Fruit fly (Drosophila melanogaster) whole organism, wandering third instar larva: ENCODE results near the gene CG14414.

Experiments used
- Dif ChIP-seq: fragments of 200-275, 200-300 bp; sonication (Bioruptor generic); optimal IDR thresholded peaks from 2 replicates; lab custom pipeline; 2018; ENCODE audit warnings: missing biosample characterization, missing genetic modification characterization; ENCODE audit not compliant: partially characterized antibody
- Hr78 ChIP-seq: fragments of >200 bp; optimal IDR thresholded peaks from 2 replicates; lab custom pipeline; 2017; ENCODE audit warnings: missing biosample characterization, missing genetic modification characterization
- N ChIP-seq: fragments of >200 bp; optimal IDR thresholded peaks from 2 replicates; lab custom pipeline; 2018; ENCODE audit warnings: missing biosample characterization, missing external identifiers, missing genetic modification characterization
- dl ChIP-seq, 2 experiments: fragments of 175-275, 200-275 bp in 1 of 2; fragments of 200-275 bp in 1 of 2; sonication (Bioruptor generic); optimal IDR thresholded peaks; lab custom pipeline; 2018; ENCODE audit warnings: mild to moderate bottlenecking in 2 of 2, missing biosample characterization in 2 of 2, missing genetic modification characterization in 2 of 2, moderate library complexity in 2 of 2; ENCODE audit not compliant: partially characterized antibody in 2 of 2, insufficient read depth in 1 of 2
- dmrt93B ChIP-seq: fragments of 200-800 bp; sonication (Bioruptor generic); optimal IDR thresholded peaks from 2 replicates; lab custom pipeline; 2018; ENCODE audit warnings: missing biosample characterization, mild to moderate bottlenecking, missing genetic modification characterization
- fru ChIP-seq: fragments of 200-800 bp; sonication (Bioruptor generic); optimal IDR thresholded peaks from 3 replicates; lab custom pipeline; 2016; ENCODE audit warnings: missing biosample characterization, mild to moderate bottlenecking, missing genetic modification characterization
- h ChIP-seq: fragments of 200-800 bp; sonication (Bioruptor generic); optimal IDR thresholded peaks from 3 replicates; lab custom pipeline; 2016; ENCODE audit warnings: missing biosample characterization, mild to moderate bottlenecking, missing genetic modification characterization
- rgr ChIP-seq: fragments of 200-800 bp; sonication (Bioruptor generic); optimal IDR thresholded peaks from 3 replicates; lab custom pipeline; 2016; ENCODE audit warnings: missing biosample characterization, mild to moderate bottlenecking, missing genetic modification characterization
- sv ChIP-seq: fragments of 200-800 bp; sonication (Bioruptor generic); optimal IDR thresholded peaks from 3 replicates; lab custom pipeline; 2016; ENCODE audit warnings: missing biosample characterization, missing genetic modification characterization

DNA sequence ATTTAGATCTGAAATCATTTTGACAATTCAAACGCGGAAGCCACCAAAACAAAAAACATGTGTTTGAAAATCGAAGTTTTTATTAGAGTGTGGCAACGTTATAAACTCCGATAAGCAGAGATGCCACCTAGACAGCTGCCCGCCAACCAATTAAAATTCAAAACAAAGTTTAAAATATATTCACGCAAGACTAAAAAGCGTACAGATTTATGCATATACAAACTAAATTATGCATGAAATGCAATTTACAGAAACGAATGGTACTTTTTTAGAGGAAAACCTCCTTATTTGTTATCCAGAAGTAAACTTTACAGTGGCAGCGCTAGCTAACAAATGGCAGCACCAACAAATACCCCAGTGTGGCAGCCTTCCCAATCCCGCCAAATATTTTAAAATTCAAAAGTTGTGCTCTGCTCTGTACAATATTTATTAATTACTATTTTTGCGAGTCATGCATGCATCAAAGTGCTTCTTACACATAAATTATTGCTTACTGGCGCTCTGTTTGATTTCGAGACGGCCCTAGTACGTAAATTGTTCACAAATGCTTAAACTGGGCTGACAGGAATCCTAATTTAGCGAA lies 23.3 kb downstream of the CG14414 start:
- TF ChIP-seq Dif (GFP tag; lab: Kevin White, UChicago), result no peak
- TF ChIP-seq rgr, result no peak
- no peak for TF ChIP-seq dmrt93B (GFP tag; lab: Kevin White, UChicago)
- no peak for TF ChIP-seq sv (GFP tag; lab: Kevin White, UChicago)
- TF ChIP-seq dl (GFP tag; optimal IDR thresholded peaks at IDR 0.05; lab: Kevin White, UChicago; ENCODE audit: insufficient read depth in 1 of 2, partially characterized antibody in 2 of 2), result no peak
- TF ChIP-seq Hr78, result no peak
- TF ChIP-seq fru (GFP tag; lab: Kevin White, UChicago), result no peak
- TF ChIP-seq h (GFP tag; lab: Kevin White, UChicago), result no peak
- no peak for TF ChIP-seq N (GFP tag; lab: Kevin White, UChicago)
